Worm (Caenorhabditis elegans) whole organism, midembryonic: Measurements from ENCODE around the gene srh-251.

ENCODE experiments used
- T22C8.4 ChIP-seq: fragments of 200-800 bp; sonication (Bioruptor generic); IDR thresholded peaks from 2 replicates; pipeline ENCODE4 v1.3.6; 2022; ENCODE audit warnings: missing genetic modification characterization, missing compliant biosample characterization
- cog-1 ChIP-seq: sonication (generic microtip); optimal IDR thresholded peaks from 2 replicates; lab custom pipeline; 2016; ENCODE audit warnings: missing genetic modification characterization, missing compliant biosample characterization
- flt-1 ChIP-seq: fragments of 200-800 bp; sonication (Bioruptor generic); IDR thresholded peaks from 2 replicates; pipeline ENCODE4 v1.3.6; 2022; ENCODE audit warnings: missing genetic modification characterization, missing compliant biosample characterization
- klf-2 ChIP-seq: fragments of 200-800 bp; sonication (Bioruptor generic); conservative IDR thresholded peaks from 2 replicates; pipeline ENCODE4 v1.3.6; 2022; ENCODE audit warnings: missing genetic modification reagents, missing genetic modification characterization, missing compliant biosample characterization
- med-1 ChIP-seq: sonication (generic microtip); optimal IDR thresholded peaks from 2 replicates; lab custom pipeline; 2017; ENCODE audit warnings: missing genetic modification characterization, mild to moderate bottlenecking, missing compliant biosample characterization, antibody characterized with exemption, missing genetic modification reagents; ENCODE audit not compliant: insufficient read depth
- ref-1 ChIP-seq: fragments of 200-800 bp; sonication (Bioruptor generic); conservative IDR thresholded peaks from 2 replicates; pipeline ENCODE4 v1.3.6; 2022; ENCODE audit warnings: missing genetic modification reagents, missing genetic modification characterization, missing compliant biosample characterization
- tab-1 ChIP-seq: fragments of 200-800 bp; sonication (Bioruptor generic); IDR thresholded peaks from 2 replicates; pipeline ENCODE4 v1.3.6; 2022; ENCODE audit warnings: missing genetic modification characterization, missing compliant biosample characterization
- ztf-23 ChIP-seq: fragments of 200-800 bp; sonication (Bioruptor generic); IDR thresholded peaks from 2 replicates; pipeline ENCODE4 v1.3.6; 2022; ENCODE audit warnings: missing genetic modification reagents, missing genetic modification characterization, missing compliant biosample characterization
- ztf-29 ChIP-seq: fragments of 200-800 bp; sonication (Bioruptor generic); IDR thresholded peaks from 2 replicates; pipeline ENCODE4 v1.3.6; 2022; ENCODE audit warnings: missing genetic modification reagents, missing genetic modification characterization, missing compliant biosample characterization

Gene srh-251

DNA sequence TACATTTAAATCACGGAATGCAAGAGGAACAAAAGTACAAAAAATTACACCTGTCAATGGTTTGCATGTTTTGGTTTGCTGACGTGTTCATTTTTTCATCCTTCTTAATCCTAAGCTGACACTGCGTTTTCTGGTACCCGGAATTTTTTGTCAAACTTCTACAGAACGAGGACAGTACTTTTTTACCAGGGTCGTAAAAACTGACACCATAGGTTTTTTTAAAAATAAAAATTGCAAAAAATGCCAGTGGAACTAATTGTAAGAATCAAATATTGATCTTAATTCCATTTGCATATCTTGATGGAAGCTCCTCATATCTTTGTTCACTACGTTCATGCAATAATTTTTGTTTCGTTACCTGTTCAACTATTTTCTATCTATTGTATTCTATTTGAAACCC is 25.1 kb upstream of the srh-251 start, which contains the start of gene srh-258:
TSS of gene srh-258 (plus strand) at position 301 of the 400 bp plus-strand sequence.
- no peak for TF ChIP-seq ztf-23 (GFP tag; lab: Robert Waterston, UW)
- no peak for TF ChIP-seq med-1 (GFP tag; lab: Kevin White, UChicago)
- TF ChIP-seq flt-1: no peak
- TF ChIP-seq klf-2: no peak
- TF ChIP-seq tab-1 (GFP tag; lab: Robert Waterston, UW): no peak
- no peak for TF ChIP-seq ref-1
- no peak for TF ChIP-seq T22C8.4 (GFP tag; lab: Robert Waterston, UW)
- no peak for TF ChIP-seq cog-1 (tag; lab: Kevin White, UChicago)
- no peak for TF ChIP-seq ztf-29 (GFP tag; lab: Robert Waterston, UW)

DNA sequence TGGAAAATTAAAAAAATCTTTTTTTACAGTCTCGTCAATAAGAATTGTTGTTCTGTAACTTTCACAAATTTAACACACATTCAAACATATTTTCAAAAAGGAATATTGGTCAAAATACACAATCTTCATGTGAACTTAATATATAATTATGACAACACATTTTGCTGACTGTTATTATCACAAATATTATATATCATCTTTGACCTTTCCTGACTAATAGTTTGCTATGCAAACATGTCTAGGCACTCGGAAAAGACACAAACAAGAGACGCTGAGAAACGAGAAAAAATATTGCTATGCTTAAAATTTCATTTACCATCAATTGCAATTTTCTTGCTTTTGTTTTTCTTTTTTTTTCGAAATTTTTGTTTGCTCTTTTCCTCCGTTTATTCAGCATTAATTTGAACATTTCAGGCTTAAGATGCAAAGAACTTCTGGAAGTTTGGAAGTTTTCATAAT is 22.2 kb upstream of the srh-251 start, which contains the start of gene fbxa-135:
TSS of gene fbxa-135 (plus strand) at position 409 of the 459 bp plus-strand sequence.
- TF ChIP-seq ztf-23 (GFP tag; lab: Robert Waterston, UW) (no peak), T22C8.4 (GFP tag; lab: Robert Waterston, UW) (no peak), tab-1 (GFP tag; lab: Robert Waterston, UW) (no peak), flt-1 (no peak), ztf-29 (GFP tag; lab: Robert Waterston, UW) (no peak), cog-1 (tag; lab: Kevin White, UChicago) (no peak), klf-2 (no peak), med-1 (GFP tag; lab: Kevin White, UChicago) (no peak)

DNA sequence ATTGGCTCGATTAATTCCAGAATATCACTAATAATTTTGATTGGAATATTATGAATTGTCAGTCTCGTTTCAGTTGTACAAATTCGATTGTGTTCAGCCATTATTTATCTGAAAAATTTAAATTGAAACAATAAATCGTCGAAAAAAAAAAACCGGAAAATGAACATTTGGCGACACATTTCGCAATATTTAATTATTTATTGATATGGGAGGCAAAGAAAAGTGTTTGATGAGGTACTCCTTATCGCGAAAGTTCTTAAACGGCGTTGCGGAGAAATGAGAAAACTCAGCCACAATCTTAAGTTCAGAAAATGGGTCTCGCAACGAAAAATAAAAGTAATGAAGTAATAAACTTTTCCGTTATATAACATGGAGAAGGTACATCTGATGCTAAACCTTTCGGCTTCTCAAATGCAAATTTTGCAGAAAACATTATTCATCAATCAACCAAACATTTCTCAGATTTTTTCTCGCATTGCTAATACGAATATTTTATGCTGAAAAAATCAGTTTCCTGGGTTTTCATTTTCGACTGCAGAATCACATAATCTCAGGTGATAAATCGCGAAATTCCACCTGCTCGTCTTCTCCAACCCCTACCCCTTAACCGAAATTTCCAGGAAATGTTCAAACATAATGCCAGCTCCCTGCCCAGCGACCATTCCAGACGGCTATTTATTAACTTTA is 20.1 kb upstream of the srh-251 start, which contains the start of the genes T06E6.15 and sri-7:
TSS of gene T06E6.15 (minus strand) at position 101 of the 687 bp plus-strand sequence.
TSS of gene sri-7 (plus strand) at position 637 of the 687 bp plus-strand sequence.
- TF ChIP-seq cog-1 (tag; lab: Kevin White, UChicago): no peak
- TF ChIP-seq T22C8.4 (GFP tag; lab: Robert Waterston, UW): no peak
- TF ChIP-seq ztf-23 (GFP tag; lab: Robert Waterston, UW): no peak
- TF ChIP-seq med-1 (GFP tag; lab: Kevin White, UChicago): no peak
- no peak for TF ChIP-seq flt-1
- no peak for TF ChIP-seq tab-1 (GFP tag; lab: Robert Waterston, UW)
- TF ChIP-seq klf-2: no peak

DNA sequence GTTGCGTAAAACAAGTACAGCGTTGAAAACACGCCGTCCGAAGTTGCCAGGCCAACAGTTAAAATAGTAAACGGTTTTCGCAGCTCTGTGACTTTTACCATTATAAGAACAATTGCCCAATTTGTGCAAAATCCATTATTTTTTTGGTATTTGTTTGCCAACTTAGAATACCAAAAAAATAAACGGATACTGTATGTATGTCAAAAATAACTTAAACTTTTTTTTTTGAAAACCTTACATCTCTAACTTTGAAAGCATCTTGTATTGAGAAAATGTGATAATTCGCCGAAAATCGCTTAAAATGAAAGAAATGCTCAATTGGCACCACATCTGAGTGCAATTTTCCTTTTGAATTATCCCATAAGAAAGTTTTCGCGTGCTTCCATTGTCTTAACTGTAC is 19.0 kb upstream of the srh-251 start, which contains the start of gene fbxa-199:
TSS of gene fbxa-199 (minus strand) at position 101 of the 400 bp plus-strand sequence.
- TF ChIP-seq ztf-29 (GFP tag; lab: Robert Waterston, UW) (no peak), ztf-23 (GFP tag; lab: Robert Waterston, UW) (no peak), flt-1 (no peak), T22C8.4 (GFP tag; lab: Robert Waterston, UW) (no peak), ref-1 (no peak), cog-1 (tag; lab: Kevin White, UChicago) (no peak), med-1 (GFP tag; lab: Kevin White, UChicago) (no peak), tab-1 (GFP tag; lab: Robert Waterston, UW) (no peak)

DNA sequence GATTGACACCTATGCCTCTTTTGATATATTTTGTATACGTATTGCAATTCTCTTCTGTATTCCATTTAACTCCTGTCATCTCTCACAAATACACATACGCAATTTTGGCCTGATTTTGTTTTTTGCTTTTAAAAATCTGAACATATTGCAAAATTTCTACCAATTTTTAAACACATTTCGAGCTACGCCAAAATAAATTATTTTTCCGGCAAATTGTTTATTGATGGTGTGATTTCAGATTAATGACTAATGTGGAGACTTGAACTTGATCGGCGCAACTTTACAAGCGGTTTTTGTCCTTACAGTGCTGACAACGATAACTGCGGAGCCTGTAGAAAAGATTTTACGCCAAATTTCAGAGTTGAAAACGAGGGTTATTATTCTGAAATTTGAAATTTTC is 17.4 kb upstream of the srh-251 start:
- no peak for TF ChIP-seq ztf-23 (GFP tag; lab: Robert Waterston, UW)
- TF ChIP-seq flt-1: no peak
- no peak for TF ChIP-seq ref-1
- no peak for TF ChIP-seq cog-1 (tag; lab: Kevin White, UChicago)
- no peak for TF ChIP-seq ztf-29 (GFP tag; lab: Robert Waterston, UW)
- TF ChIP-seq T22C8.4 (GFP tag; lab: Robert Waterston, UW): no peak
- no peak for TF ChIP-seq klf-2
- TF ChIP-seq tab-1 (GFP tag; lab: Robert Waterston, UW): no peak
- TF ChIP-seq med-1 (GFP tag; lab: Kevin White, UChicago): no peak

DNA sequence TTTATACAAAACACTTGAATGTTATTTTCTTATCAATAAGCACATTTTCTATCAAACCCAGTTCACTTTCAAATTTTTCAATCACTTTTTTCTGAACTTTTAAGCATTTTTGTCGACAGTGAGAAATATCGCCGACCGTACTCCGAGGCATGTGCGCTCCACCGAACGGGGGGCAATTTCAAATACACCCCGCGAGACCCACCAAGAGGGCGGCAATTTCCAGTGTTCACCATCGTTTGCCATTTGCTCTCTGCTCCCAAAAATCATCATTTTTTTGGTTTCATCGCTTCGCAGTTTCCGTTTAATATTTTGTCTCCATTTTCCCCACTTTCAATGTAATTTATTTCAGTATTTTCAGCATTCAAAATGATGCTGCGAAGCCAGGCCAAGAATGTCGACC is 15.6 kb upstream of the srh-251 start, which contains the start of gene cyb-3:
TSS of gene cyb-3 (plus strand) at position 350 of the 400 bp plus-strand sequence.
- TF ChIP-seq cog-1 (tag; lab: Kevin White, UChicago) (no peak), ref-1 (no peak), ztf-29 (GFP tag; lab: Robert Waterston, UW) (no peak), klf-2 (no peak), med-1 (GFP tag; lab: Kevin White, UChicago) (no peak), T22C8.4 (GFP tag; lab: Robert Waterston, UW) (no peak)

DNA sequence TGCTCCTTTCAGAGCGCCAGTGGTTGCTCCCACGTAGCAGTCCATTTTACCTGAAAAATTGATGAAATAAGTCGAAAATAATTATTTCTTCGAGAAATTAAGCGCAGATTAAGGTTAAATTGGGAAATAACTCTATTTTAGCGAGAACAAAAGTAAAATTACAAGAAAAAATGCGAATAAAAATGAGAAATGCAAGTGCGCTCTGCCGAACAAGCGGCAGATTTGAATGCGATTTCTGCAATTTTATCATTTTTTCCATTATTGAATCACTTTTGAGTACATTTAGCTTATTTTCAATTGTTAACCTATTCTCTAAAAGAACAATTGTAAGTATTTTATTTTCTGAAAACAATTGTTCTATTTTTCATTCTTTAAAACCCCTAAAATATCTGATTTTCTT is 15.2 kb upstream of the srh-251 start, which contains the start of gene T06E6.1:
TSS of gene T06E6.1 (minus strand) at position 56 of the 400 bp plus-strand sequence.
- no peak for TF ChIP-seq tab-1 (GFP tag; lab: Robert Waterston, UW)
- no peak for TF ChIP-seq klf-2
- TF ChIP-seq T22C8.4 (GFP tag; lab: Robert Waterston, UW): no peak
- no peak for TF ChIP-seq flt-1
- no peak for TF ChIP-seq med-1 (GFP tag; lab: Kevin White, UChicago)

DNA sequence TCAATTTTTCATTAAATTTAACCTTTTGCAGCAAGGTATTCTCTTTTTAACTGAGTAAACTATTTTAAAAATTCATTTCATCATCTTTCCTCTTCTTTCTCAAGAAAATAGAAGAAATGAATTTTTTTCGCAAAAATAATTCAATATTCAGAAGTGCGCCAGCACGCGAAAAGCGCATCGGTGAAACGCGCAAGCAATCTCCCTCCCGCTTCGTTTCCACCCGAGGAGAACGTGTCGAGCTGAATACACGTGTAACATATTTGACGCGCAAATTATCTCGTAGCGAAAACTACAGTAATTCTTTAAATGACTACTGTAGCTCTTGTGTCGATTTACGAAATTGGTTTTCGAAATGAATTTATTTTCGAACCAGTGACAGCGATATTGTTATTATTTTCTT is 12.3 kb upstream of the srh-251 start:
- TF ChIP-seq ref-1: no peak
- no peak for TF ChIP-seq T22C8.4 (GFP tag; lab: Robert Waterston, UW)
- no peak for TF ChIP-seq ztf-29 (GFP tag; lab: Robert Waterston, UW)
- no peak for TF ChIP-seq ztf-23 (GFP tag; lab: Robert Waterston, UW)
- TF ChIP-seq flt-1: no peak
- no peak for TF ChIP-seq cog-1 (tag; lab: Kevin White, UChicago)
- no peak for TF ChIP-seq tab-1 (GFP tag; lab: Robert Waterston, UW)
- TF ChIP-seq klf-2: no peak
- no peak for TF ChIP-seq med-1 (GFP tag; lab: Kevin White, UChicago)

DNA sequence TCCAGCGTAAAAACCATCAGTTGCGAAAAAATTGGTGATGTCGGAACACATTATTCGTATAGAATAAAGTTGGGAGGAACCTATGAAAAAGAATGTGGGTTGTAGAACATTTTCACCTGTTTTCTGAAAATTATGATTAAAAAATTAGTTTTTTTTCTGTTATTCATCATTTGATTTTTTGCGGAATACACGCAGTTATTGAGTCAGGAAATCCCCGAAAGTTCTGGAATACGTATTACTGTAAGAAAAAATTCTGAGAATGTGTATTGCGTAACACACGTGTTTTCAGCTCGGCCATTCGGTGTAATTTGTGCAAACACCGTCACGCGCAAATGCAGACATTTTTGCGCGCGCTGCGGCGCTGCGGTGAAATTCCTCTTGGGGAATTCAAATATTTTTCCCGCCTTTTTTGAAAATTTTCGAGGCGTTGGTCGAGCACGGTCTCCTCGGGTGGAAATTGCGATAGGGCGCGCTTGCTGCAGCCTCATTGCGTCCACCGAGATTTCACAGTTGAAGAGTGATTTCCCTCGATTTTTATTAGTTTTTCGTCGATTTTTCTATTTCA is 9.2 kb upstream of the srh-251 start, which contains the start of gene srh-170:
TSS of gene srh-170 (minus strand) at position 51 of the 565 bp plus-strand sequence.
- TF ChIP-seq ztf-29 (GFP tag; lab: Robert Waterston, UW) (no peak), T22C8.4 (GFP tag; lab: Robert Waterston, UW) (no peak), flt-1 (no peak), ref-1 (no peak), tab-1 (GFP tag; lab: Robert Waterston, UW) (no peak), ztf-23 (GFP tag; lab: Robert Waterston, UW) (no peak), klf-2 (no peak), med-1 (GFP tag; lab: Kevin White, UChicago) (no peak), cog-1 (tag; lab: Kevin White, UChicago) (no peak)
